Worm (Caenorhabditis elegans): ENCODE data around the gene hach-1.

DNA sequence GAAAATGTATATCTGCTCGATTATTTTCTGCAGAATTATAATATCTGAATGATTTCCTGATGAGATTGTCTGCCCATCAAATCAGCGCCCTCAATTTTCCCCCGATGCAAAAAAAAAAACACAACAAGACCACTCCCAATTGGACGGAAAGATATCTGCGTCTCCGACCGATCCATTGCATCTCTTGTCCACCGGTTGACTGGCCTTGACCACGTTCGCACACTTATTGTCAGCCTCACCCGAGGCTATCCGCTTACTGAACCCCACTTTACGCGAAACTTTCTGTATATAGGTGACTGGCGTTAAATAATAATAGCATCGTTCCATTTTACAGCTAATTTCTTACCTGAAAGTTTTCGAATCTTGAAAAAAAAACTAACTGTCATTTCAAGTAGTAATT is 39.1 kb downstream of the hach-1 start:
- no peak for TF ChIP-seq aly-2 (tag; optimal IDR thresholded peaks at IDR 0.05)
- TF ChIP-seq unc-86 (tag; optimal IDR thresholded peaks at IDR 0.05) = no peak
- TF ChIP-seq egl-27 (tag; optimal IDR thresholded peaks at IDR 0.05) = no peak
- TF ChIP-seq pax-3 (tag; optimal IDR thresholded peaks at IDR 0.05) = no peak
- no peak for TF ChIP-seq ztf-11 (tag; optimal IDR thresholded peaks at IDR 0.05)
- no peak for TF ChIP-seq swsn-7 (tag; optimal IDR thresholded peaks at IDR 0.05)
- no peak for TF ChIP-seq alr-1 (tag; optimal IDR thresholded peaks at IDR 0.05; ENCODE audit: borderline replicate concordance)
- peak; percentile 52 for TF ChIP-seq blmp-1 (tag; optimal IDR thresholded peaks at IDR 0.05)
- TF ChIP-seq jun-1 (tag; optimal IDR thresholded peaks at IDR 0.05) = no peak
- TF ChIP-seq ceh-88 (GFP tag; IDR thresholded peaks at IDR 0.05) = no peak
